Fruit fly (Drosophila melanogaster): Measurements from ENCODE around the gene qin.
A peak's percentile ranks its signal among the peaks of the same experiment; 100 is the strongest.

qin gene

dm6 chr3R:18583881-18584545 is 6.8 kb upstream of the qin start:
- TF ChIP-seq CG5204 (GFP tag; optimal IDR thresholded peaks at IDR 0.05) (peak; percentile 89), CG11617 (GFP tag; optimal IDR thresholded peaks at IDR 0.05) (peak; percentile 93), CG12768 (GFP tag; optimal IDR thresholded peaks at IDR 0.05) (peak; percentile 94), cnc (optimal IDR thresholded peaks at IDR 0.05) (no peak), Mnt (GFP tag; optimal IDR thresholded peaks at IDR 0.05) (peak; percentile 87), CG33017 (tag; optimal IDR thresholded peaks at IDR 0.05) (peak; percentile 91), Clk (GFP tag; optimal IDR thresholded peaks at IDR 0.05) (peak; percentile 82), bab1 (GFP tag; optimal IDR thresholded peaks at IDR 0.05) (peak; percentile 88), toe (GFP tag; optimal IDR thresholded peaks at IDR 0.05) (peak; percentile 83), Crg-1 (GFP tag; optimal IDR thresholded peaks at IDR 0.05) (peak; percentile 94), cic (GFP tag; optimal IDR thresholded peaks at IDR 0.05) (peak; percentile 84), CG14711 (tag; optimal IDR thresholded peaks at IDR 0.05) (peak; percentile 82), ovo (GFP tag; optimal IDR thresholded peaks at IDR 0.05) (peak; percentile 95), CG7101 (tag; optimal IDR thresholded peaks at IDR 0.05) (peak; percentile 89), pad (GFP tag; optimal IDR thresholded peaks at IDR 0.05) (peak; percentile 83), CG1620 (GFP tag; optimal IDR thresholded peaks at IDR 0.05) (peak; percentile 82), Hr96 (GFP tag; optimal IDR thresholded peaks at IDR 0.05) (peak; percentile 48), tj (GFP tag; optimal IDR thresholded peaks at IDR 0.05) (peak; percentile 64), CG7045 (GFP tag; optimal IDR thresholded peaks at IDR 0.05) (peak; percentile 87), kay (GFP tag; ENCODE audit: borderline replicate concordance) (peak; percentile 92)

- no peak for TF ChIP-seq cnc (optimal IDR thresholded peaks at IDR 0.05)
- TF ChIP-seq bab1 (GFP tag; optimal IDR thresholded peaks at IDR 0.05), result no peak
- no peak for TF ChIP-seq toe (GFP tag; optimal IDR thresholded peaks at IDR 0.05)
- TF ChIP-seq CG33017 (tag; optimal IDR thresholded peaks at IDR 0.05), result no peak
- TF ChIP-seq kay (GFP tag; ENCODE audit: borderline replicate concordance), result no peak
- no peak for TF ChIP-seq CG1620 (GFP tag; optimal IDR thresholded peaks at IDR 0.05)
- TF ChIP-seq CG7045 (GFP tag; optimal IDR thresholded peaks at IDR 0.05), result no peak
- TF ChIP-seq Crg-1 (GFP tag; optimal IDR thresholded peaks at IDR 0.05), result no peak
- no peak for TF ChIP-seq ovo (GFP tag; optimal IDR thresholded peaks at IDR 0.05)
- TF ChIP-seq Clk (GFP tag; optimal IDR thresholded peaks at IDR 0.05), result no peak
- no peak for TF ChIP-seq cic (GFP tag; optimal IDR thresholded peaks at IDR 0.05)
- TF ChIP-seq CG7101 (tag; optimal IDR thresholded peaks at IDR 0.05), result no peak
- no peak for TF ChIP-seq CG5204 (GFP tag; optimal IDR thresholded peaks at IDR 0.05)
- no peak for TF ChIP-seq CG14711 (tag; optimal IDR thresholded peaks at IDR 0.05)
- TF ChIP-seq CG12768 (GFP tag; optimal IDR thresholded peaks at IDR 0.05), result no peak
- no peak for TF ChIP-seq pad (GFP tag; optimal IDR thresholded peaks at IDR 0.05)
- no peak for TF ChIP-seq CG11617 (GFP tag; optimal IDR thresholded peaks at IDR 0.05)
- no peak for TF ChIP-seq Hr96 (GFP tag; optimal IDR thresholded peaks at IDR 0.05)
These were observed 6.3 kb upstream of the qin start for dm6 chr3R:18584546-18584935.

dm6 chr3R:18585259-18585858 is 5.5 kb upstream of the qin start:
- peak; percentile 31 for TF ChIP-seq CG7101 (tag; optimal IDR thresholded peaks at IDR 0.05)
- TF ChIP-seq Mnt (GFP tag; optimal IDR thresholded peaks at IDR 0.05), result peak; percentile 47
- TF ChIP-seq bab1 (GFP tag; optimal IDR thresholded peaks at IDR 0.05), result peak; percentile 28
- TF ChIP-seq Hr96 (GFP tag; optimal IDR thresholded peaks at IDR 0.05), result no peak
- peak; percentile 2 for TF ChIP-seq CG7045 (GFP tag; optimal IDR thresholded peaks at IDR 0.05)
- TF ChIP-seq CG11617 (GFP tag; optimal IDR thresholded peaks at IDR 0.05), result peak; percentile 25
- TF ChIP-seq CG12768 (GFP tag; optimal IDR thresholded peaks at IDR 0.05), result no peak
- TF ChIP-seq CG33017 (tag; optimal IDR thresholded peaks at IDR 0.05), result peak; percentile 35
- TF ChIP-seq kay (GFP tag; ENCODE audit: borderline replicate concordance), result peak; percentile 79

dm6 chr3R:18598391-18598790 is 7.6 kb downstream of the qin start, which contains the start of gene Tssk:
Gene Tssk (plus strand): TSS chr3R:18598691.
- TF ChIP-seq CG14711 (tag; optimal IDR thresholded peaks at IDR 0.05), result no peak
- no peak for TF ChIP-seq bab1 (GFP tag; optimal IDR thresholded peaks at IDR 0.05)
- TF ChIP-seq pad (GFP tag; optimal IDR thresholded peaks at IDR 0.05), result no peak
- no peak for TF ChIP-seq CG7045 (GFP tag; optimal IDR thresholded peaks at IDR 0.05)
- TF ChIP-seq cnc (optimal IDR thresholded peaks at IDR 0.05), result no peak
- no peak for TF ChIP-seq kay (GFP tag; ENCODE audit: borderline replicate concordance)
- TF ChIP-seq Clk (GFP tag; optimal IDR thresholded peaks at IDR 0.05), result no peak
- no peak for TF ChIP-seq Crg-1 (GFP tag; optimal IDR thresholded peaks at IDR 0.05)
- no peak for TF ChIP-seq CG12768 (GFP tag; optimal IDR thresholded peaks at IDR 0.05)
- no peak for TF ChIP-seq cic (GFP tag; optimal IDR thresholded peaks at IDR 0.05)
- TF ChIP-seq tj (GFP tag; optimal IDR thresholded peaks at IDR 0.05), result no peak
- no peak for TF ChIP-seq ovo (GFP tag; optimal IDR thresholded peaks at IDR 0.05)

- TF ChIP-seq Clk (GFP tag; optimal IDR thresholded peaks at IDR 0.05) (no peak), CG7101 (tag; optimal IDR thresholded peaks at IDR 0.05) (no peak), kay (GFP tag; ENCODE audit: borderline replicate concordance) (no peak), CG7045 (GFP tag; optimal IDR thresholded peaks at IDR 0.05) (no peak), CG14711 (tag; optimal IDR thresholded peaks at IDR 0.05) (no peak), CG11617 (GFP tag; optimal IDR thresholded peaks at IDR 0.05) (no peak), Crg-1 (GFP tag; optimal IDR thresholded peaks at IDR 0.05) (no peak), pad (GFP tag; optimal IDR thresholded peaks at IDR 0.05) (no peak), cic (GFP tag; optimal IDR thresholded peaks at IDR 0.05) (no peak), CG33017 (tag; optimal IDR thresholded peaks at IDR 0.05) (no peak), tj (GFP tag; optimal IDR thresholded peaks at IDR 0.05) (no peak), CG1620 (GFP tag; optimal IDR thresholded peaks at IDR 0.05) (no peak), Hr96 (GFP tag; optimal IDR thresholded peaks at IDR 0.05) (no peak), CG12768 (GFP tag; optimal IDR thresholded peaks at IDR 0.05) (no peak), cnc (optimal IDR thresholded peaks at IDR 0.05) (no peak), ovo (GFP tag; optimal IDR thresholded peaks at IDR 0.05) (no peak), bab1 (GFP tag; optimal IDR thresholded peaks at IDR 0.05) (no peak)
These were observed 25.2 kb downstream of the qin start for dm6 chr3R:18616007-18616406.
